Worm (Caenorhabditis elegans) whole organism, L4/young adult: ENCODE results near the gene srlf-22.

Experiments
- W03F9.2 ChIP-seq: fragments of 150-350 bp; optimal IDR thresholded peaks from 2 replicates; lab custom pipeline; 2014; ENCODE audit warnings: missing biosample characterization, missing genetic modification characterization
- dao-5 ChIP-seq: sonication (generic microtip); optimal IDR thresholded peaks from 2 replicates; lab custom pipeline; 2016; ENCODE audit warnings: missing genotype, missing genetic modification characterization, moderate library complexity, missing compliant biosample characterization
- him-1 ChIP-seq: sonication (generic microtip); optimal IDR thresholded peaks from 2 replicates; lab custom pipeline; 2016; ENCODE audit warnings: missing genotype, missing genetic modification reagents, missing genetic modification characterization, missing compliant biosample characterization

ce11 chrV:903460-903859, 12.5 kb downstream of the srlf-22 start, which contains the start of gene fmo-5:
- TF ChIP-seq him-1 (tag; lab: Kevin White, UChicago) (no peak), dao-5 (tag; lab: Kevin White, UChicago) (no peak), W03F9.2 (tag; lab: Kevin White, UChicago) (no peak)
